Worm (Caenorhabditis elegans) whole organism, late embryonic: Measurements from ENCODE around the gene T05H10.4.

Experiments used
- C38D4.7 ChIP-seq: fragments of 200-800 bp; sonication (Bioruptor generic); optimal IDR thresholded peaks from 2 replicates; lab custom pipeline; 2018; ENCODE audit warnings: mild to moderate bottlenecking, missing genetic modification characterization, moderate library complexity, missing compliant biosample characterization
- T23F11.4 ChIP-seq: fragments of 200-800 bp; sonication (Bioruptor generic); optimal IDR thresholded peaks from 2 replicates; lab custom pipeline; 2018; ENCODE audit warnings: mild to moderate bottlenecking, missing genetic modification characterization, missing compliant biosample characterization
- Y22D7AL.16 ChIP-seq: sonication (generic microtip); optimal IDR thresholded peaks from 2 replicates; lab custom pipeline; 2016; ENCODE audit warnings: missing genetic modification characterization, missing compliant biosample characterization
- ceh-18 ChIP-seq: sonication (generic microtip); optimal IDR thresholded peaks from 2 replicates; lab custom pipeline; 2016; ENCODE audit warnings: missing genetic modification characterization, missing compliant biosample characterization
- ceh-2 ChIP-seq: sonication (generic microtip); optimal IDR thresholded peaks from 2 replicates; lab custom pipeline; 2016; ENCODE audit warnings: missing genotype, missing genetic modification characterization, missing compliant biosample characterization
- ceh-30 ChIP-seq: fragments of 150-350 bp; optimal IDR thresholded peaks from 2 replicates; lab custom pipeline; 2014; ENCODE audit warnings: missing biosample characterization, missing genetic modification characterization
- ceh-48 ChIP-seq: sonication (generic microtip); optimal IDR thresholded peaks from 2 replicates; lab custom pipeline; 2016; ENCODE audit warnings: missing genetic modification characterization, inconsistent platforms, missing compliant biosample characterization
- ceh-6 ChIP-seq: fragments of 200-800 bp; sonication (Bioruptor generic); optimal IDR thresholded peaks from 2 replicates; lab custom pipeline; 2018; ENCODE audit warnings: mild to moderate bottlenecking, missing genetic modification characterization, missing compliant biosample characterization
- ceh-9 ChIP-seq: sonication (generic microtip); optimal IDR thresholded peaks from 2 replicates; lab custom pipeline; 2016; ENCODE audit warnings: mild to moderate bottlenecking, missing genetic modification characterization, inconsistent platforms, missing compliant biosample characterization
- che-1 ChIP-seq: sonication (generic microtip); optimal IDR thresholded peaks from 2 replicates; lab custom pipeline; 2016; ENCODE audit warnings: mild to moderate bottlenecking, missing genetic modification characterization, missing compliant biosample characterization
- dmd-4 ChIP-seq: sonication (generic microtip); optimal IDR thresholded peaks from 2 replicates; lab custom pipeline; 2016; ENCODE audit warnings: borderline replicate concordance, missing genetic modification characterization, missing compliant biosample characterization
- dve-1 ChIP-seq: sonication (generic microtip); optimal IDR thresholded peaks from 2 replicates; lab custom pipeline; 2017; ENCODE audit warnings: antibody characterized with exemption, mild to moderate bottlenecking, missing genetic modification characterization, missing compliant biosample characterization
- elt-4 ChIP-seq: sonication (generic microtip); optimal IDR thresholded peaks from 2 replicates; lab custom pipeline; 2016; ENCODE audit warnings: missing genetic modification characterization, missing compliant biosample characterization
- fax-1 ChIP-seq: sonication (generic microtip); optimal IDR thresholded peaks from 2 replicates; lab custom pipeline; 2016; ENCODE audit warnings: missing genotype, missing genetic modification characterization, missing compliant biosample characterization
- fkh-6 ChIP-seq: sonication (generic microtip); optimal IDR thresholded peaks from 2 replicates; lab custom pipeline; 2016; ENCODE audit warnings: missing genetic modification characterization, missing compliant biosample characterization
- hlh-13 ChIP-seq: fragments of 200-800 bp; sonication (Bioruptor generic); optimal IDR thresholded peaks from 2 replicates; lab custom pipeline; 2018; ENCODE audit warnings: mild to moderate bottlenecking, missing genetic modification characterization, missing compliant biosample characterization
- hlh-15 ChIP-seq: sonication (generic microtip); optimal IDR thresholded peaks from 2 replicates; lab custom pipeline; 2016; ENCODE audit warnings: missing genetic modification characterization, missing compliant biosample characterization
- hlh-30 ChIP-seq: sonication (generic microtip); optimal IDR thresholded peaks from 2 replicates; lab custom pipeline; 2017; ENCODE audit warnings: antibody characterized with exemption, missing genetic modification characterization, missing compliant biosample characterization; ENCODE audit not compliant: insufficient read depth
- hlh-6 ChIP-seq: sonication (generic microtip); optimal IDR thresholded peaks from 2 replicates; lab custom pipeline; 2016; ENCODE audit warnings: missing genotype, missing genetic modification characterization, missing compliant biosample characterization
- mec-3 ChIP-seq: sonication (generic microtip); optimal IDR thresholded peaks from 2 replicates; lab custom pipeline; 2016; ENCODE audit warnings: borderline replicate concordance, missing genetic modification characterization, missing compliant biosample characterization
- nfya-1 ChIP-seq: sonication (generic microtip); optimal IDR thresholded peaks from 2 replicates; lab custom pipeline; 2017; ENCODE audit warnings: missing genetic modification characterization, mild to moderate bottlenecking, missing compliant biosample characterization, antibody characterized with exemption, moderate library complexity
- nhr-11 ChIP-seq: fragments of 150-350 bp; optimal IDR thresholded peaks from 2 replicates; lab custom pipeline; 2014; ENCODE audit warnings: missing biosample characterization, missing genetic modification characterization
- odd-2 ChIP-seq: sonication (generic microtip); optimal IDR thresholded peaks from 2 replicates; lab custom pipeline; 2017; ENCODE audit warnings: antibody characterized with exemption, mild to moderate bottlenecking, missing genetic modification characterization, missing compliant biosample characterization
- pax-1 ChIP-seq: fragments of 150-350 bp; optimal IDR thresholded peaks from 2 replicates; lab custom pipeline; 2014; ENCODE audit warnings: missing biosample characterization, missing genetic modification characterization
- pha-2 ChIP-seq: sonication (generic microtip); optimal IDR thresholded peaks from 2 replicates; lab custom pipeline; 2017; ENCODE audit warnings: mild to moderate bottlenecking, missing genetic modification characterization, missing compliant biosample characterization
- pqm-1 ChIP-seq: sonication (generic microtip); optimal IDR thresholded peaks from 2 replicates; lab custom pipeline; 2016; ENCODE audit warnings: missing genetic modification characterization, missing compliant biosample characterization
- pros-1 ChIP-seq: fragments of 150-350 bp; optimal IDR thresholded peaks from 2 replicates; lab custom pipeline; 2014; ENCODE audit warnings: missing biosample characterization, missing genetic modification reagents, missing genetic modification characterization
- ref-2 ChIP-seq: sonication (generic microtip); optimal IDR thresholded peaks from 2 replicates; lab custom pipeline; 2016; ENCODE audit warnings: missing genetic modification characterization, missing compliant biosample characterization
- rnt-1 ChIP-seq: sonication (generic microtip); optimal IDR thresholded peaks from 2 replicates; lab custom pipeline; 2016; ENCODE audit warnings: missing genetic modification characterization, missing compliant biosample characterization
- sdc-2 ChIP-seq: sonication (generic microtip); optimal IDR thresholded peaks from 2 replicates; lab custom pipeline; 2016; ENCODE audit warnings: missing genotype, missing genetic modification characterization, missing compliant biosample characterization
- sox-4 ChIP-seq: sonication (generic microtip); optimal IDR thresholded peaks from 2 replicates; lab custom pipeline; 2017; ENCODE audit warnings: mild to moderate bottlenecking, missing genetic modification characterization, inconsistent platforms, missing compliant biosample characterization
- unc-55 ChIP-seq: sonication (generic microtip); optimal IDR thresholded peaks from 2 replicates; lab custom pipeline; 2017; ENCODE audit warnings: missing biosample characterization, missing genetic modification reagents, missing genetic modification characterization

Gene T05H10.4

ce11 chrII:8093283-8093682 is 40.3 kb downstream of the T05H10.4 start:
- TF ChIP-seq ref-2 (tag; lab: Kevin White, UChicago) (no peak), T23F11.4 (no peak), pha-2 (tag; lab: Kevin White, UChicago) (no peak), pros-1 (tag; lab: Kevin White, UChicago) (no peak), che-1 (tag; lab: Kevin White, UChicago) (no peak), ceh-30 (no peak), pqm-1 (tag; lab: Kevin White, UChicago) (no peak), dve-1 (tag; lab: Kevin White, UChicago) (no peak), odd-2 (tag; lab: Kevin White, UChicago) (no peak), elt-4 (tag; lab: Kevin White, UChicago) (no peak)

ce11 chrII:8093914-8094313 is 41.0 kb downstream of the T05H10.4 start:
- TF ChIP-seq hlh-13 (GFP tag; lab: Kevin White, UChicago) (no peak), ceh-9 (tag; lab: Kevin White, UChicago) (no peak), dmd-4 (no peak), Y22D7AL.16 (tag; lab: Kevin White, UChicago) (no peak), hlh-15 (tag; lab: Kevin White, UChicago) (no peak), C38D4.7 (GFP tag; lab: Kevin White, UChicago) (no peak), hlh-30 (tag; lab: Kevin White, UChicago) (no peak), mec-3 (no peak), ref-2 (tag; lab: Kevin White, UChicago) (no peak), unc-55 (GFP tag; lab: Kevin White, UChicago) (no peak), sox-4 (no peak), ceh-2 (no peak), rnt-1 (tag; lab: Kevin White, UChicago) (no peak), elt-4 (tag; lab: Kevin White, UChicago) (no peak), sdc-2 (tag; lab: Kevin White, UChicago) (no peak), ceh-6 (GFP tag; lab: Kevin White, UChicago) (no peak), nfya-1 (no peak), che-1 (tag; lab: Kevin White, UChicago) (no peak)

ce11 chrII:8099212-8099784 is 46.3 kb downstream of the T05H10.4 start:
- TF ChIP-seq fkh-6 (no peak), hlh-15 (tag; lab: Kevin White, UChicago) (no peak), ref-2 (tag; lab: Kevin White, UChicago) (no peak), ceh-18 (tag; lab: Kevin White, UChicago) (no peak), hlh-30 (tag; lab: Kevin White, UChicago) (peak; percentile 40), ceh-48 (tag; lab: Kevin White, UChicago) (no peak), ceh-30 (no peak), hlh-6 (tag; lab: Kevin White, UChicago) (no peak), fax-1 (no peak)

ce11 chrII:8102041-8102440 is 49.1 kb downstream of the T05H10.4 start, which contains the start of gene sre-2:
sre-2 (minus strand) TSS chrII:8102141.
- no peak for TF ChIP-seq nhr-11 (tag; lab: Kevin White, UChicago)
- TF ChIP-seq pax-1 (tag; lab: Kevin White, UChicago) = no peak
